Worm (Caenorhabditis elegans) whole organism, L2 larva: ENCODE data around the gene F56C3.8.

Experiments
- fos-1 ChIP-seq: fragments of 150-350 bp; optimal IDR thresholded peaks from 2 replicates; lab custom pipeline; 2014; ENCODE audit warnings: missing biosample characterization, missing genetic modification characterization
- lin-13 ChIP-seq: fragments of 150-350 bp; optimal IDR thresholded peaks from 2 replicates; lab custom pipeline; 2014; ENCODE audit warnings: missing biosample characterization, missing genetic modification reagents, missing genetic modification characterization
- nhr-11 ChIP-seq: fragments of 150-350 bp; optimal IDR thresholded peaks from 2 replicates; lab custom pipeline; 2014; ENCODE audit warnings: missing biosample characterization, missing genetic modification characterization

- TF ChIP-seq lin-13 (GFP tag; lab: Kevin White, UChicago) (no peak), nhr-11 (tag; lab: Kevin White, UChicago) (no peak), fos-1 (no peak)
Measured at ce11 chrX:1412844-1413243, 28.4 kb upstream of the F56C3.8 start, which contains the start of gene srh-19.
